Fruit fly (Drosophila melanogaster) whole organism, embryonic: Measurements from ENCODE around the gene CG16772.

ENCODE experiments used
- Blimp-1 ChIP-seq: fragments of 200-800 bp; sonication (Bioruptor generic); optimal IDR thresholded peaks from 3 replicates; lab custom pipeline; 2018; ENCODE audit warnings: missing biosample characterization, missing genetic modification characterization, mild to moderate bottlenecking, moderate library complexity, missing genetic modification reagents
- CG11695 ChIP-seq: fragments of 200-800 bp; sonication (Bioruptor generic); IDR thresholded peaks from 3 replicates; pipeline ENCODE4 v1.3.6; 2022; ENCODE audit warnings: missing biosample characterization, missing genetic modification characterization
- CG11696 ChIP-seq: fragments of 200-800 bp; sonication (Bioruptor generic); IDR thresholded peaks from 2 replicates; pipeline ENCODE4 v1.3.6; 2022; ENCODE audit warnings: missing biosample characterization, missing genetic modification characterization
- CG12219 ChIP-seq: fragments of 200-800 bp; sonication (Bioruptor generic); optimal IDR thresholded peaks from 3 replicates; lab custom pipeline; 2018; ENCODE audit warnings: missing biosample characterization, mild to moderate bottlenecking, missing genetic modification characterization
- CG12744 ChIP-seq: fragments of 200-800 bp; sonication (Bioruptor generic); optimal IDR thresholded peaks from 2 replicates; lab custom pipeline; 2016; ENCODE audit warnings: missing biosample characterization, missing genetic modification characterization
- CG12769 ChIP-seq: fragments of 200-800 bp; sonication (Bioruptor generic); optimal IDR thresholded peaks from 2 replicates; lab custom pipeline; 2019; ENCODE audit warnings: missing biosample characterization, mild to moderate bottlenecking, missing genetic modification characterization, moderate library complexity
- CG12942 ChIP-seq: fragments of 200-800 bp; sonication (Bioruptor generic); optimal IDR thresholded peaks from 3 replicates; lab custom pipeline; 2016; ENCODE audit warnings: missing biosample characterization, missing genetic modification characterization
- CG15269 ChIP-seq: fragments of 200-800 bp; sonication (Bioruptor generic); optimal IDR thresholded peaks from 2 replicates; lab custom pipeline; 2018; ENCODE audit warnings: missing biosample characterization, mild to moderate bottlenecking, missing genetic modification characterization, moderate library complexity
- CG1529 ChIP-seq: fragments of 200-800 bp; sonication (Bioruptor generic); optimal IDR thresholded peaks from 3 replicates; lab custom pipeline; 2018; ENCODE audit warnings: missing biosample characterization, missing genetic modification characterization
- CG15479 ChIP-seq: fragments of 200-800 bp; sonication (Bioruptor generic); optimal IDR thresholded peaks from 3 replicates; lab custom pipeline; 2019; ENCODE audit warnings: missing biosample characterization, mild to moderate bottlenecking, missing genetic modification characterization, moderate library complexity
- CG16779 ChIP-seq: fragments of 200-800 bp; sonication (Bioruptor generic); IDR thresholded peaks from 2 replicates; pipeline ENCODE4 v1.3.6; 2022; ENCODE audit warnings: missing biosample characterization, missing genetic modification characterization
- CG17328 ChIP-seq: fragments of 200-800 bp; sonication (Bioruptor generic); IDR thresholded peaks from 2 replicates; pipeline ENCODE4 v1.3.6; 2022; ENCODE audit warnings: missing biosample characterization, missing genetic modification characterization
- CG17802 ChIP-seq: fragments of 200-800 bp; sonication (Bioruptor generic); optimal IDR thresholded peaks from 2 replicates; lab custom pipeline; 2018; ENCODE audit warnings: missing biosample characterization, mild to moderate bottlenecking, missing genetic modification characterization, moderate library complexity
- CG18476 ChIP-seq: fragments of 200-800 bp; sonication (Bioruptor generic); optimal IDR thresholded peaks from 2 replicates; lab custom pipeline; 2016; ENCODE audit warnings: missing biosample characterization, mild to moderate bottlenecking, missing genetic modification characterization
- CG31224 ChIP-seq: fragments of 200-800 bp; sonication (Bioruptor generic); IDR thresholded peaks from 2 replicates; pipeline ENCODE4 v1.3.6; 2022; ENCODE audit warnings: missing biosample characterization, missing genetic modification characterization
- CG4730 ChIP-seq: fragments of 200-800 bp; sonication (Bioruptor generic); IDR thresholded peaks from 2 replicates; pipeline ENCODE4 v1.3.6; 2022; ENCODE audit warnings: missing biosample characterization, missing genetic modification characterization
- CG6654 ChIP-seq: fragments of 200-800 bp; sonication (Bioruptor generic); optimal IDR thresholded peaks from 2 replicates; lab custom pipeline; 2017; ENCODE audit warnings: missing biosample characterization, mild to moderate bottlenecking, missing genetic modification characterization
- CG6689 ChIP-seq: fragments of 200-800 bp; sonication (Bioruptor generic); IDR thresholded peaks from 2 replicates; pipeline ENCODE4 v1.3.6; 2022; ENCODE audit warnings: missing biosample characterization, missing genetic modification characterization
- Elba2 ChIP-seq: fragments of 200-800 bp; sonication (Bioruptor generic); optimal IDR thresholded peaks from 3 replicates; lab custom pipeline; 2016; ENCODE audit warnings: missing biosample characterization, missing genetic modification characterization
- H2.0 ChIP-seq: fragments of 200-800 bp; sonication (Bioruptor generic); IDR thresholded peaks from 2 replicates; pipeline ENCODE4 v1.3.6; 2022; ENCODE audit warnings: missing biosample characterization, missing genetic modification characterization
- Hand ChIP-seq: fragments of 200-800 bp; sonication (Bioruptor generic); optimal IDR thresholded peaks from 2 replicates; lab custom pipeline; 2017; ENCODE audit warnings: mild to moderate bottlenecking, missing biosample characterization, missing genetic modification reagents, missing genetic modification characterization
- HmgD ChIP-seq: fragments of 200-800 bp; sonication (Bioruptor generic); optimal IDR thresholded peaks from 3 replicates; lab custom pipeline; 2016; ENCODE audit warnings: missing biosample characterization, missing genetic modification characterization
- HmgZ ChIP-seq: fragments of 200-800 bp; sonication (Bioruptor generic); optimal IDR thresholded peaks from 2 replicates; lab custom pipeline; 2018; ENCODE audit warnings: missing biosample characterization, mild to moderate bottlenecking, missing genetic modification characterization
- Hr78 ChIP-seq, 2 experiments: fragments of 200-800 bp in 1 of 2; fragments of >200 bp in 1 of 2; sonication (Bioruptor generic) in 1 of 2; optimal IDR thresholded peaks; 2 replicates each; lab custom pipeline; 2017 to 2019; ENCODE audit warnings: missing biosample characterization in 2 of 2, missing genetic modification characterization in 2 of 2, mild to moderate bottlenecking in 1 of 2, moderate library complexity in 1 of 2
- Lhr ChIP-seq: fragments of 200-800 bp; sonication (Bioruptor generic); optimal IDR thresholded peaks from 3 replicates; lab custom pipeline; 2017; ENCODE audit warnings: mild to moderate bottlenecking, missing biosample characterization, missing genetic modification reagents, missing genetic modification characterization
- Mrtf ChIP-seq: fragments of 200-800 bp; sonication (Bioruptor generic); IDR thresholded peaks from 3 replicates; pipeline ENCODE4 v1.3.6; 2022; ENCODE audit warnings: missing biosample characterization, missing genetic modification characterization
- NK7.1 ChIP-seq: fragments of 200-800 bp; sonication (Bioruptor generic); optimal IDR thresholded peaks from 3 replicates; lab custom pipeline; 2016; ENCODE audit warnings: missing biosample characterization, missing genetic modification characterization
- Oaz ChIP-seq: fragments of 200-800 bp; sonication (Bioruptor generic); IDR thresholded peaks from 2 replicates; pipeline ENCODE4 v1.3.6; 2022; ENCODE audit warnings: missing biosample characterization, missing genetic modification characterization
- Oli ChIP-seq: fragments of 200-800 bp; sonication (Bioruptor generic); optimal IDR thresholded peaks from 2 replicates; lab custom pipeline; 2018; ENCODE audit warnings: missing biosample characterization, mild to moderate bottlenecking, missing genetic modification characterization, moderate library complexity
- Opbp ChIP-seq: fragments of 200-800 bp; sonication (Bioruptor generic); IDR thresholded peaks from 3 replicates; pipeline ENCODE4 v1.3.6; 2022; ENCODE audit warnings: missing biosample characterization, missing genetic modification characterization; ENCODE audit not compliant: partially characterized antibody
- Scr ChIP-seq: fragments of 200-800 bp; sonication (Bioruptor generic); IDR thresholded peaks from 2 replicates; pipeline ENCODE4 v1.3.6; 2022; ENCODE audit warnings: missing biosample characterization, missing genetic modification characterization; ENCODE audit not compliant: partially characterized antibody
- ase ChIP-seq: fragments of 200-800 bp; sonication (Bioruptor generic); IDR thresholded peaks from 3 replicates; pipeline ENCODE4 v1.3.6; 2022; ENCODE audit warnings: missing biosample characterization, missing genetic modification characterization
- cato ChIP-seq: fragments of 200-800 bp; sonication (Bioruptor generic); optimal IDR thresholded peaks from 2 replicates; lab custom pipeline; 2016; ENCODE audit warnings: missing biosample characterization, missing genetic modification characterization, borderline replicate concordance
- crp ChIP-seq, 2 experiments: fragments of 200-800 bp; sonication (Bioruptor generic); optimal IDR thresholded peaks; 2 replicates in 1 of 2; 3 replicates in 1 of 2; lab custom pipeline; 2017; ENCODE audit warnings: missing biosample characterization in 2 of 2, missing genetic modification characterization in 2 of 2, mild to moderate bottlenecking in 1 of 2, moderate library complexity in 1 of 2
- da ChIP-seq: fragments of 200-800 bp; sonication (Bioruptor generic); optimal IDR thresholded peaks from 2 replicates; lab custom pipeline; 2016; ENCODE audit warnings: missing biosample characterization, missing genetic modification characterization
- dan ChIP-seq: fragments of 200-800 bp; sonication (Bioruptor generic); IDR thresholded peaks from 2 replicates; pipeline ENCODE4 v1.3.6; 2022; ENCODE audit warnings: missing biosample characterization, missing genetic modification characterization
- dimm ChIP-seq: fragments of 200-800 bp; sonication (Bioruptor generic); IDR thresholded peaks from 2 replicates; pipeline ENCODE4 v1.3.6; 2022; ENCODE audit warnings: missing biosample characterization, missing genetic modification characterization
- dm ChIP-seq: fragments of 200-800 bp; sonication (Bioruptor generic); optimal IDR thresholded peaks from 3 replicates; lab custom pipeline; 2016; ENCODE audit warnings: missing biosample characterization, missing genetic modification characterization
- ken ChIP-seq: fragments of 200-800 bp; sonication (Bioruptor generic); IDR thresholded peaks from 3 replicates; pipeline ENCODE4 v1.3.6; 2022; ENCODE audit warnings: missing biosample characterization, missing genetic modification characterization
- mam ChIP-seq: fragments of 200-800 bp; sonication (Bioruptor generic); optimal IDR thresholded peaks from 3 replicates; lab custom pipeline; 2016; ENCODE audit warnings: missing biosample characterization, missing genetic modification characterization
- p53 ChIP-seq: fragments of 200-800 bp; sonication (Bioruptor generic); optimal IDR thresholded peaks from 2 replicates; lab custom pipeline; 2016; ENCODE audit warnings: missing biosample characterization, missing genetic modification characterization
- row ChIP-seq: fragments of 200-800 bp; sonication (Bioruptor generic); IDR thresholded peaks from 3 replicates; pipeline ENCODE4 v1.3.6; 2022; ENCODE audit warnings: missing biosample characterization, missing genetic modification characterization
- run ChIP-seq: fragments of 200-800 bp; sonication (Bioruptor generic); optimal IDR thresholded peaks from 3 replicates; lab custom pipeline; 2018; ENCODE audit warnings: missing biosample characterization, mild to moderate bottlenecking, missing genetic modification characterization
- scrt ChIP-seq: fragments of 200-800 bp; sonication (Bioruptor generic); optimal IDR thresholded peaks from 2 replicates; lab custom pipeline; 2018; ENCODE audit warnings: missing biosample characterization, mild to moderate bottlenecking, missing genetic modification characterization, moderate library complexity
- twi ChIP-seq: fragments of 200-800 bp; optimal IDR thresholded peaks from 2 replicates; lab custom pipeline; 2019; ENCODE audit warnings: missing biosample characterization, mild to moderate bottlenecking, missing genetic modification characterization, moderate library complexity
- wdn ChIP-seq: fragments of 200-800 bp; sonication (Bioruptor generic); IDR thresholded peaks from 2 replicates; pipeline ENCODE4 v1.3.6; 2022; ENCODE audit warnings: missing biosample characterization, missing genetic modification characterization
- zfh2 ChIP-seq: fragments of 200-800 bp; sonication (Bioruptor generic); optimal IDR thresholded peaks from 2 replicates; lab custom pipeline; 2016; ENCODE audit warnings: missing biosample characterization, missing genetic modification characterization

The CG16772 gene

DNA sequence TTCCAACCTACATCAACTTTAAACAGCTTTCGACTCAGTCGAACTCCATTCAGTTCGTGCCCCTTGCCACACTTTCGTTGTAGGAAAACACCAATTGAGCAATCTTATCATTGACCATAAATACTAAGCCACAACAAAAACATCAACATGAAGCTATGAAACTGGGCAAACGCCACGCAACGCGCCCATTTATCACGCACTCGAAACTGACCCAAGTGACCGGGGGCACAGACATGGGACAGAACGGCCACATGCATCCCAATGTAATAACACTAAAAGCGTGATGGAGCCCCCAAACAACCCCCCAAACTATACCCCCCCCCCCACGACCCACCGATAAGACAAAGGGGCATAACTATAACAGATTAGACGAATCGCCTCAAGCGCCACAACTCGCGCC is 30.0 kb upstream of the CG16772 start (continued):
- TF ChIP-seq Blimp-1 (GFP tag; lab: Kevin White, UChicago) (peak; percentile 54), HmgZ (tag; lab: Kevin White, UChicago) (peak; percentile 10), CG18476 (no peak)

- TF ChIP-seq CG6689 (GFP tag; lab: Robert Waterston, UW): no peak
- TF ChIP-seq CG31224 (GFP tag; lab: Robert Waterston, UW): 0 out of 2 replicates have a peak, but pooled peaks have one; percentile 12
- no peak for TF ChIP-seq Mrtf (GFP tag; lab: Robert Waterston, UW)
- no peak for TF ChIP-seq CG11696 (GFP tag; lab: Robert Waterston, UW)
- TF ChIP-seq Scr (GFP tag; lab: Robert Waterston, UW): peak; percentile 40; the same call in 1 of the 2 replicates
- peak; percentile 49 for TF ChIP-seq CG15269 (tag; lab: Kevin White, UChicago)
- no peak for TF ChIP-seq NK7.1
- peak; percentile 18 for TF ChIP-seq CG15479 (GFP tag; lab: Kevin White, UChicago)
- TF ChIP-seq zfh2 (GFP tag; lab: Kevin White, UChicago): peak; percentile 4
- no peak for TF ChIP-seq CG6654 (GFP tag; lab: Kevin White, UChicago)
- no peak for TF ChIP-seq CG17802 (tag; lab: Kevin White, UChicago)
- no peak for TF ChIP-seq cato (GFP tag; lab: Kevin White, UChicago)
- TF ChIP-seq CG17328 (GFP tag; lab: Robert Waterston, UW): 0 out of 2 replicates have a peak, but pooled peaks have one; percentile 42
- TF ChIP-seq ken (GFP tag; lab: Robert Waterston, UW): no peak
- no peak for TF ChIP-seq mam (GFP tag; lab: Kevin White, UChicago)
- TF ChIP-seq Hand: no peak
- TF ChIP-seq dimm (GFP tag; lab: Robert Waterston, UW): 0 out of 2 replicates have a peak, but pooled peaks have one; percentile 14
- no peak for TF ChIP-seq Lhr
- TF ChIP-seq p53 (GFP tag; lab: Kevin White, UChicago): no peak
- TF ChIP-seq Oaz (GFP tag; lab: Robert Waterston, UW): no peak
- no peak for TF ChIP-seq ase
- no peak for TF ChIP-seq crp (GFP tag; optimal IDR thresholded peaks at IDR 0.05; lab: Kevin White, UChicago)
- no peak for TF ChIP-seq run (tag; lab: Kevin White, UChicago)
- TF ChIP-seq dan (GFP tag; lab: Robert Waterston, UW): no peak
- peak; percentile 80 for TF ChIP-seq CG12769 (tag; lab: Kevin White, UChicago)
- TF ChIP-seq H2.0 (GFP tag; lab: Robert Waterston, UW): 0 out of 2 replicates have a peak, but pooled peaks have one; percentile 13
- TF ChIP-seq dm: no peak
- peak; percentile 36 for TF ChIP-seq CG12219 (GFP tag; lab: Kevin White, UChicago)
- TF ChIP-seq CG16779 (GFP tag; lab: Robert Waterston, UW): no peak
- TF ChIP-seq HmgD: no peak
- no peak for TF ChIP-seq da (GFP tag; lab: Kevin White, UChicago)
- TF ChIP-seq Elba2 (GFP tag; lab: Kevin White, UChicago): no peak
- no peak for TF ChIP-seq Oli (tag; lab: Kevin White, UChicago)
- TF ChIP-seq Hr78 (GFP tag; optimal IDR thresholded peaks at IDR 0.05; lab: Kevin White, UChicago): peak in 1 of 2 experiments; percentile 52
- TF ChIP-seq scrt (GFP tag; lab: Kevin White, UChicago): peak; percentile 16
- peak; percentile 10; the same call in 1 of the 3 replicates for TF ChIP-seq row (GFP tag; lab: Robert Waterston, UW)
- TF ChIP-seq Opbp (GFP tag; lab: Robert Waterston, UW): peak; percentile 60; the same call in 2 of the 3 replicates
- peak; percentile 4 for TF ChIP-seq CG1529
- TF ChIP-seq CG4730 (GFP tag; lab: Robert Waterston, UW): no peak
- peak; percentile 14 for TF ChIP-seq twi (tag; lab: Kevin White, UChicago)
- TF ChIP-seq wdn: no peak
- TF ChIP-seq CG12942 (GFP tag; lab: Kevin White, UChicago): no peak
- TF ChIP-seq CG11695: 0 out of 3 replicates have a peak, but pooled peaks have one; percentile 25
- TF ChIP-seq CG12744 (GFP tag; lab: Kevin White, UChicago): no peak
Measured at dm6 chr2L:19935085-19935846, 27.2 kb upstream of the CG16772 start.
